Worm (Caenorhabditis elegans) whole organism, L2 larva: Measurements from ENCODE around the gene F49F1.12.
A peak's percentile ranks its signal among the peaks of the same experiment; 100 is the strongest.

Source experiments
- C34F6.9 ChIP-seq: fragments of 150-350 bp; optimal IDR thresholded peaks from 2 replicates; lab custom pipeline; 2014; ENCODE audit warnings: missing biosample characterization, missing genetic modification characterization
- F13H6.1 ChIP-seq: sonication (generic microtip); optimal IDR thresholded peaks from 2 replicates; lab custom pipeline; 2016; ENCODE audit warnings: missing genetic modification characterization, missing compliant biosample characterization
- R02D3.7 ChIP-seq: fragments of 150-350 bp; optimal IDR thresholded peaks from 2 replicates; lab custom pipeline; 2014; ENCODE audit warnings: missing biosample characterization, missing genetic modification characterization
- Y55F3AM.14 ChIP-seq: fragments of 200-800 bp; sonication (Bioruptor generic); optimal IDR thresholded peaks from 2 replicates; lab custom pipeline; 2018; ENCODE audit warnings: mild to moderate bottlenecking, missing genetic modification characterization, missing compliant biosample characterization
- ZK546.5 ChIP-seq: sonication (generic microtip); optimal IDR thresholded peaks from 2 replicates; lab custom pipeline; 2017; ENCODE audit warnings: missing biosample characterization, missing genetic modification characterization
- alr-1 ChIP-seq: fragments of 150-350 bp; optimal IDR thresholded peaks from 2 replicates; lab custom pipeline; 2014; ENCODE audit warnings: missing biosample characterization, missing genetic modification characterization
- aly-2 ChIP-seq: fragments of 150-350 bp; optimal IDR thresholded peaks from 2 replicates; lab custom pipeline; 2014; ENCODE audit warnings: missing biosample characterization, missing genetic modification characterization
- ama-1 ChIP-seq: fragments of 150-350 bp; optimal IDR thresholded peaks from 2 replicates; lab custom pipeline; 2018; ENCODE audit warnings: inconsistent platforms
- blmp-1 ChIP-seq: sonication (generic microtip); optimal IDR thresholded peaks from 2 replicates; lab custom pipeline; 2017; ENCODE audit warnings: missing genetic modification characterization, mild to moderate bottlenecking, missing compliant biosample characterization, antibody characterized with exemption, moderate library complexity; ENCODE audit not compliant: insufficient read depth
- ceh-16 ChIP-seq: fragments of 150-350 bp; optimal IDR thresholded peaks from 2 replicates; lab custom pipeline; 2014; ENCODE audit warnings: missing biosample characterization, missing genetic modification characterization
- ceh-82 ChIP-seq: fragments of 150-350 bp; optimal IDR thresholded peaks from 2 replicates; lab custom pipeline; 2014; ENCODE audit warnings: missing biosample characterization, missing genetic modification characterization
- crh-2 ChIP-seq: sonication (generic microtip); optimal IDR thresholded peaks from 2 replicates; lab custom pipeline; 2017; ENCODE audit warnings: missing biosample characterization, missing genetic modification characterization
- dmd-4 ChIP-seq: sonication (generic microtip); optimal IDR thresholded peaks from 2 replicates; lab custom pipeline; 2017; ENCODE audit warnings: missing biosample characterization, missing genetic modification characterization
- egl-27 ChIP-seq: sonication (generic microtip); optimal IDR thresholded peaks from 3 replicates; lab custom pipeline; 2017; ENCODE audit warnings: missing biosample characterization, missing genetic modification reagents, missing genetic modification characterization
- elt-1 ChIP-seq: fragments of 150-350 bp; optimal IDR thresholded peaks from 2 replicates; lab custom pipeline; 2014; ENCODE audit warnings: missing biosample characterization, missing genetic modification characterization
- elt-3 ChIP-seq: sonication (generic microtip); optimal IDR thresholded peaks from 2 replicates; lab custom pipeline; 2017; ENCODE audit warnings: missing biosample characterization, missing genetic modification characterization
- fos-1 ChIP-seq: fragments of 150-350 bp; optimal IDR thresholded peaks from 2 replicates; lab custom pipeline; 2014; ENCODE audit warnings: missing biosample characterization, missing genetic modification characterization
- gmeb-1 ChIP-seq: fragments of 150-350 bp; optimal IDR thresholded peaks from 2 replicates; lab custom pipeline; 2014; ENCODE audit warnings: missing biosample characterization, missing genetic modification characterization
- lin-11 ChIP-seq: fragments of 150-350 bp; sonication (generic microtip); optimal IDR thresholded peaks from 2 replicates; lab custom pipeline; 2014; ENCODE audit warnings: missing biosample characterization, missing genetic modification characterization, inconsistent platforms, mixed read lengths
- lin-13 ChIP-seq: fragments of 150-350 bp; optimal IDR thresholded peaks from 2 replicates; lab custom pipeline; 2014; ENCODE audit warnings: missing biosample characterization, missing genetic modification reagents, missing genetic modification characterization
- lin-39 ChIP-seq: fragments of 150-350 bp; optimal IDR thresholded peaks from 2 replicates; lab custom pipeline; 2014; ENCODE audit warnings: missing biosample characterization, missing genetic modification reagents, missing genetic modification characterization
- lsy-2 ChIP-seq, 2 experiments: fragments of 150-350 bp in 1 of 2; sonication (generic microtip) in 1 of 2; optimal IDR thresholded peaks; 2 replicates each; lab custom pipeline; 2014 to 2017; ENCODE audit warnings: missing biosample characterization in 2 of 2, missing genetic modification characterization in 2 of 2
- mab-5 ChIP-seq: fragments of 150-350 bp; optimal IDR thresholded peaks from 2 replicates; lab custom pipeline; 2014; ENCODE audit warnings: missing biosample characterization, missing genetic modification characterization
- mbf-1 ChIP-seq: sonication (generic microtip); optimal IDR thresholded peaks from 2 replicates; lab custom pipeline; 2017; ENCODE audit warnings: missing biosample characterization, missing genetic modification characterization
- mdl-1 ChIP-seq, 2 experiments: fragments of 150-350 bp in 1 of 2; sonication (generic microtip) in 1 of 2; optimal IDR thresholded peaks; 2 replicates each; lab custom pipeline; 2017; ENCODE audit warnings: missing biosample characterization in 2 of 2, missing genetic modification characterization in 2 of 2
- nhr-10 ChIP-seq: sonication (generic microtip); optimal IDR thresholded peaks from 2 replicates; lab custom pipeline; 2017; ENCODE audit warnings: missing biosample characterization, missing genetic modification characterization
- nhr-11 ChIP-seq: fragments of 150-350 bp; optimal IDR thresholded peaks from 2 replicates; lab custom pipeline; 2014; ENCODE audit warnings: missing biosample characterization, missing genetic modification characterization
- nhr-12 ChIP-seq: fragments of 150-350 bp; optimal IDR thresholded peaks from 2 replicates; lab custom pipeline; 2014; ENCODE audit warnings: missing biosample characterization, missing genetic modification characterization
- nhr-129 ChIP-seq: fragments of 150-350 bp; optimal IDR thresholded peaks from 2 replicates; lab custom pipeline; 2014; ENCODE audit warnings: missing biosample characterization, missing genetic modification characterization
- nhr-21 ChIP-seq: fragments of 150-350 bp; optimal IDR thresholded peaks from 2 replicates; lab custom pipeline; 2014; ENCODE audit warnings: missing biosample characterization, missing genetic modification characterization
- nhr-23 ChIP-seq: fragments of 150-350 bp; optimal IDR thresholded peaks from 2 replicates; lab custom pipeline; 2014; ENCODE audit warnings: missing biosample characterization, missing genetic modification reagents, missing genetic modification characterization
- nhr-237 ChIP-seq: fragments of 150-350 bp; optimal IDR thresholded peaks from 2 replicates; lab custom pipeline; 2014; ENCODE audit warnings: missing biosample characterization, missing genetic modification characterization
- nhr-25 ChIP-seq: fragments of 150-350 bp; sonication (generic microtip); optimal IDR thresholded peaks from 3 replicates; lab custom pipeline; 2014; ENCODE audit warnings: missing biosample characterization, missing genetic modification characterization
- nhr-6 ChIP-seq: fragments of 150-350 bp; optimal IDR thresholded peaks from 2 replicates; lab custom pipeline; 2014; ENCODE audit warnings: missing biosample characterization, missing genetic modification characterization
- nhr-77 ChIP-seq: fragments of 150-350 bp; optimal IDR thresholded peaks from 2 replicates; lab custom pipeline; 2014; ENCODE audit warnings: missing biosample characterization, missing genetic modification characterization
- peb-1 ChIP-seq: fragments of 150-350 bp; optimal IDR thresholded peaks from 2 replicates; lab custom pipeline; 2014; ENCODE audit warnings: missing biosample characterization, missing genetic modification characterization
- sem-4 ChIP-seq: fragments of 150-350 bp; optimal IDR thresholded peaks from 2 replicates; lab custom pipeline; 2014; ENCODE audit warnings: missing biosample characterization, missing genetic modification reagents, missing genetic modification characterization
- skn-1 ChIP-seq: sonication (generic microtip); optimal IDR thresholded peaks from 2 replicates; lab custom pipeline; 2017; ENCODE audit warnings: missing biosample characterization, missing genetic modification characterization
- sma-3 ChIP-seq: sonication (generic microtip); optimal IDR thresholded peaks from 2 replicates; lab custom pipeline; 2016; ENCODE audit warnings: missing genetic modification reagents, missing genetic modification characterization, missing compliant biosample characterization
- sma-9 ChIP-seq, 2 experiments: fragments of 150-350 bp in 1 of 2; sonication (generic microtip) in 1 of 2; optimal IDR thresholded peaks; 2 replicates each; lab custom pipeline; 2014 to 2016; ENCODE audit warnings: missing genetic modification characterization in 2 of 2, mild to moderate bottlenecking in 1 of 2, missing biosample characterization in 1 of 2, missing compliant biosample characterization in 1 of 2, missing genetic modification reagents in 1 of 2, moderate library complexity in 1 of 2
- snpc-4 ChIP-seq: fragments of 150-350 bp; optimal IDR thresholded peaks from 2 replicates; lab custom pipeline; 2014; ENCODE audit warnings: missing biosample characterization, missing genetic modification characterization
- unc-39 ChIP-seq: fragments of 150-350 bp; optimal IDR thresholded peaks from 2 replicates; lab custom pipeline; 2014; ENCODE audit warnings: missing biosample characterization, missing genetic modification characterization
- unc-55 ChIP-seq: fragments of 150-350 bp; sonication (generic microtip); optimal IDR thresholded peaks from 3 replicates; lab custom pipeline; 2014; ENCODE audit warnings: missing biosample characterization, missing genetic modification reagents, missing genetic modification characterization
- unc-62 ChIP-seq: fragments of 150-350 bp; optimal IDR thresholded peaks from 2 replicates; lab custom pipeline; 2014; ENCODE audit warnings: missing biosample characterization, missing genetic modification reagents, missing genetic modification characterization
- zag-1 ChIP-seq: fragments of 150-350 bp; optimal IDR thresholded peaks from 2 replicates; lab custom pipeline; 2014; ENCODE audit warnings: missing biosample characterization, missing genetic modification characterization
- ztf-1 ChIP-seq: fragments of 200-800 bp; sonication (Bioruptor generic); conservative IDR thresholded peaks from 2 replicates; pipeline ENCODE4 v1.3.6; 2022; ENCODE audit warnings: missing genetic modification characterization, missing compliant biosample characterization
- ztf-11 ChIP-seq: sonication (generic microtip); optimal IDR thresholded peaks from 2 replicates; lab custom pipeline; 2017; ENCODE audit warnings: missing biosample characterization, missing genetic modification characterization
- ztf-4 ChIP-seq: fragments of 150-350 bp; optimal IDR thresholded peaks from 2 replicates; lab custom pipeline; 2014; ENCODE audit warnings: missing biosample characterization, missing genetic modification characterization

F49F1.12 gene

ce11 chrIV:4096940-4097339 lies 45.9 kb downstream of the F49F1.12 start:
- TF ChIP-seq nhr-129 (tag; lab: Kevin White, UChicago) (peak; percentile 26), nhr-25 (no peak)

- TF ChIP-seq aly-2 (tag; lab: Kevin White, UChicago) (no peak), unc-55 (GFP tag; lab: Kevin White, UChicago) (peak; percentile 0)
Measured at ce11 chrIV:4094364-4094763, 48.5 kb downstream of the F49F1.12 start.

DNA sequence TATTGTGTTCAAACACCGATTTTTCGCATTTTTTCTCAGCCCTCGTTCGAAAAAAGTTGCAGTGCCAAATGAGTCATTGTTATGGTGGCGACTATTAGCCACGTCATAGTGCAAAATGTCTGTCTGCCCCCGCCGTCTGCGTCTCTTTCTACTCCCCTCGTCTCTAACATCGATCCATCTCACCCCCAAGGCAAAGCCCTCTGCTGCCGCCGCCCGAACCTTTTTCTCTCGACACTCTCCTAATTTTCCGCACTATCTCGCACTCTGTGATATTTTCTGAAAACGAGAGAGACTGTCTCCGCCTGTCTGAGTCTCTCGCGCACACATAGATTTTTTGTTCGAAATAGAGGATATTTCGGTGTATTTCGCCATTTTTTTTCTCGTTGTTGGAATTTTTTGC lies 49.8 kb downstream of the F49F1.12 start:
- TF ChIP-seq egl-27 (tag; lab: Kevin White, UChicago), result peak; percentile 67
- TF ChIP-seq sma-9 (GFP tag; optimal IDR thresholded peaks at IDR 0.05; lab: Kevin White, UChicago), result peak; percentile 89
- no peak for TF ChIP-seq sma-9 (tag; optimal IDR thresholded peaks at IDR 0.05; lab: Kevin White, UChicago)
- peak; percentile 62 to 83 for TF ChIP-seq lsy-2 (tag; optimal IDR thresholded peaks at IDR 0.05; lab: Kevin White, UChicago)
- no peak for TF ChIP-seq blmp-1 (tag; lab: Kevin White, UChicago)
- TF ChIP-seq nhr-25, result peak; percentile 51
- peak; percentile 66 for TF ChIP-seq lin-13 (GFP tag; lab: Kevin White, UChicago)
- TF ChIP-seq mdl-1 (tag; optimal IDR thresholded peaks at IDR 0.05; lab: Kevin White, UChicago), result peak in 1 of 2 experiments; percentile 58
- no peak for TF ChIP-seq mbf-1 (tag; lab: Kevin White, UChicago)
- no peak for TF ChIP-seq nhr-23
- no peak for TF ChIP-seq alr-1 (tag; lab: Kevin White, UChicago)
- TF ChIP-seq skn-1 (tag; lab: Kevin White, UChicago), result no peak
- TF ChIP-seq nhr-6 (tag; lab: Kevin White, UChicago), result peak; percentile 44
- TF ChIP-seq C34F6.9, result peak; percentile 78
- TF ChIP-seq sma-3 (GFP tag; lab: Kevin White, UChicago), result peak; percentile 84
- TF ChIP-seq nhr-10 (tag; lab: Kevin White, UChicago), result no peak
- no peak for TF ChIP-seq nhr-11 (tag; lab: Kevin White, UChicago)
- peak; percentile 49 for TF ChIP-seq snpc-4 (tag; lab: Kevin White, UChicago)
- TF ChIP-seq mab-5, result peak; percentile 23
- TF ChIP-seq peb-1 (tag; lab: Kevin White, UChicago), result no peak
- TF ChIP-seq F13H6.1 (tag; lab: Kevin White, UChicago), result peak; percentile 91
- no peak for TF ChIP-seq ztf-11 (tag; lab: Kevin White, UChicago)
- no peak for TF ChIP-seq ceh-16 (tag; lab: Kevin White, UChicago)
- TF ChIP-seq unc-62 (GFP tag; lab: Kevin White, UChicago), result no peak
- TF ChIP-seq lin-39, result no peak
- TF ChIP-seq nhr-237 (tag; lab: Kevin White, UChicago), result peak; percentile 4
- TF ChIP-seq sem-4, result peak; percentile 54
- TF ChIP-seq elt-3 (tag; lab: Kevin White, UChicago), result no peak
- TF ChIP-seq ztf-4 (tag; lab: Kevin White, UChicago), result peak; percentile 55
- TF ChIP-seq nhr-12 (tag; lab: Kevin White, UChicago), result no peak
- TF ChIP-seq Y55F3AM.14 (GFP tag; lab: Kevin White, UChicago), result peak; percentile 26
- peak; percentile 84 for TF ChIP-seq unc-55 (GFP tag; lab: Kevin White, UChicago)
- no peak for TF ChIP-seq elt-1 (tag; lab: Kevin White, UChicago)
- no peak for TF ChIP-seq unc-39 (tag; lab: Kevin White, UChicago)
- no peak for TF ChIP-seq nhr-77 (tag; lab: Kevin White, UChicago)
- TF ChIP-seq lin-11 (tag; lab: Kevin White, UChicago), result peak; percentile 4
- TF ChIP-seq ceh-82 (tag; lab: Kevin White, UChicago), result peak; percentile 75
- peak; percentile 67 for TF ChIP-seq gmeb-1
- no peak for TF ChIP-seq ama-1 (lab: Kevin White, UChicago)
- TF ChIP-seq R02D3.7 (tag; lab: Kevin White, UChicago), result no peak
- TF ChIP-seq crh-2, result peak; percentile 96
- peak; percentile 57 for TF ChIP-seq nhr-21 (tag; lab: Kevin White, UChicago)
- TF ChIP-seq aly-2 (tag; lab: Kevin White, UChicago), result no peak
- TF ChIP-seq fos-1 (tag; lab: Kevin White, UChicago), result peak; percentile 90
- no peak for TF ChIP-seq ztf-1 (GFP tag; lab: Robert Waterston, UW)
- TF ChIP-seq zag-1 (tag; lab: Kevin White, UChicago), result peak; percentile 54
- TF ChIP-seq ZK546.5, result no peak
- peak; percentile 69 for TF ChIP-seq nhr-129 (tag; lab: Kevin White, UChicago)
- TF ChIP-seq dmd-4, result no peak
